Worm (Caenorhabditis elegans): ENCODE measurements around the gene srab-7.

srab-7 gene

ce11 chrV:3138488-3138887 is 16.5 kb downstream of the srab-7 start, which contains the start of the genes irld-3 and F02C9.1:
Gene irld-3 (minus strand): TSS chrV:3138588.
Gene F02C9.1 (plus strand): TSS chrV:3138703.
- TF ChIP-seq nhr-43 (tag; optimal IDR thresholded peaks at IDR 0.05; ENCODE audit: poor library complexity, severe bottlenecking) = no peak
- TF ChIP-seq ceh-82 (tag; optimal IDR thresholded peaks at IDR 0.05) = no peak
- TF ChIP-seq unc-39 (tag; optimal IDR thresholded peaks at IDR 0.05) = no peak
- no peak for TF ChIP-seq ceh-9 (tag; optimal IDR thresholded peaks at IDR 0.05)
- TF ChIP-seq elt-1 (tag; optimal IDR thresholded peaks at IDR 0.05) = no peak
- TF ChIP-seq nhr-11 (tag; optimal IDR thresholded peaks at IDR 0.05) = no peak
- TF ChIP-seq fkh-2 (tag; optimal IDR thresholded peaks at IDR 0.05) = no peak
- TF ChIP-seq fkh-10 (GFP tag; optimal IDR thresholded peaks at IDR 0.05) = no peak
- TF ChIP-seq egl-5 (tag; optimal IDR thresholded peaks at IDR 0.05) = no peak
- TF ChIP-seq nhr-76 (tag; optimal IDR thresholded peaks at IDR 0.05) = no peak
- no peak for TF ChIP-seq pha-4 (tag; optimal IDR thresholded peaks at IDR 0.05)
- TF ChIP-seq nhr-28 (tag; optimal IDR thresholded peaks at IDR 0.05) = no peak
- no peak for TF ChIP-seq R02D3.7 (tag; optimal IDR thresholded peaks at IDR 0.05)
- TF ChIP-seq nhr-77 (tag; optimal IDR thresholded peaks at IDR 0.05) = no peak

DNA sequence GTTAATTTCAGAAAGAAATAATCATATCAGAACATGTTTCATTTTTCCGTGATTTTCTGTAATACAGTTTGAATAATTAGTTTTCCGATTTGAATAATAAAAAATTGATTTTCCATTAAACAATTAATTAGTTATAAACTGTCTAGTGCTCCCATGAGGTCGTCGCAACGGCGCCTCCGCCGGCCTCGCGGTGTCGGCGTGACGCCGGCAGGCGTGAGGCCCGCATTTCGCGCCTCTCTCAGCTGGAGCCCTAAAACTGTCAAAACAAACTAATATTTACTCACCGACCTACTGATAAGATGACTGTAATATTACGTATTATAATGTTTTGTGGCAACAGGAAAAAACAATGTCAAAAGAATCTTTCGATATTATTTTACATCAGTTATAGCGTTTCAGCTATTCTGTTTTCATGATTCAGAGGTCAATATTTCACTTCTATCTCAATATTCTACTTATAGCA is 21.6 kb downstream of the srab-7 start, which contains the start of gene F02C9.2:
F02C9.2 (plus strand) TSS at position 413 of the 463 bp plus-strand sequence.
- TF ChIP-seq ZK546.5 (tag; optimal IDR thresholded peaks at IDR 0.05) = no peak
- TF ChIP-seq ztf-4 (tag; optimal IDR thresholded peaks at IDR 0.05) = no peak
- TF ChIP-seq lin-39 (tag; optimal IDR thresholded peaks at IDR 0.05) = no peak
- no peak for TF ChIP-seq elt-1 (tag; optimal IDR thresholded peaks at IDR 0.05)
- no peak for TF ChIP-seq tbx-2 (tag; optimal IDR thresholded peaks at IDR 0.05)
- TF ChIP-seq jun-1 (tag; optimal IDR thresholded peaks at IDR 0.05) = no peak
- TF ChIP-seq ceh-82 (tag; optimal IDR thresholded peaks at IDR 0.05) = no peak
- no peak for TF ChIP-seq ceh-9 (tag; optimal IDR thresholded peaks at IDR 0.05)
- no peak for TF ChIP-seq ama-1 (optimal IDR thresholded peaks at IDR 0.05)
- TF ChIP-seq snpc-4 (tag; optimal IDR thresholded peaks at IDR 0.05) = no peak
- no peak for TF ChIP-seq R02D3.7 (tag; optimal IDR thresholded peaks at IDR 0.05)
- no peak for TF ChIP-seq pqm-1 (tag; optimal IDR thresholded peaks at IDR 0.05)
- TF ChIP-seq mml-1 (tag; optimal IDR thresholded peaks at IDR 0.05) = no peak
- no peak for TF ChIP-seq ceh-28 (tag; optimal IDR thresholded peaks at IDR 0.05)
- no peak for TF ChIP-seq nhr-12 (tag; optimal IDR thresholded peaks at IDR 0.05)
- TF ChIP-seq nfya-1 (tag; optimal IDR thresholded peaks at IDR 0.05; ENCODE audit: insufficient read depth) = no peak

ce11 chrV:3132116-3132515 is 22.9 kb downstream of the srab-7 start:
- TF ChIP-seq nhr-28 (tag; optimal IDR thresholded peaks at IDR 0.05) (no peak), jun-1 (tag; optimal IDR thresholded peaks at IDR 0.05) (no peak), tbx-2 (tag; optimal IDR thresholded peaks at IDR 0.05) (no peak)

- TF ChIP-seq lin-15B (tag; optimal IDR thresholded peaks at IDR 0.05) (no peak), elt-1 (tag; optimal IDR thresholded peaks at IDR 0.05) (no peak), ceh-28 (tag; optimal IDR thresholded peaks at IDR 0.05) (no peak), nfya-1 (tag; optimal IDR thresholded peaks at IDR 0.05; ENCODE audit: insufficient read depth) (no peak), egl-5 (tag; optimal IDR thresholded peaks at IDR 0.05) (no peak), jun-1 (tag; optimal IDR thresholded peaks at IDR 0.05) (no peak), fos-1 (tag; optimal IDR thresholded peaks at IDR 0.05) (no peak), ceh-16 (tag; optimal IDR thresholded peaks at IDR 0.05) (no peak)
Observed at ce11 chrV:3128803-3129202, 26.2 kb downstream of the srab-7 start, which contains the start of gene tat-6. Gene tat-6 (plus strand): TSS chrV:3129103.

DNA sequence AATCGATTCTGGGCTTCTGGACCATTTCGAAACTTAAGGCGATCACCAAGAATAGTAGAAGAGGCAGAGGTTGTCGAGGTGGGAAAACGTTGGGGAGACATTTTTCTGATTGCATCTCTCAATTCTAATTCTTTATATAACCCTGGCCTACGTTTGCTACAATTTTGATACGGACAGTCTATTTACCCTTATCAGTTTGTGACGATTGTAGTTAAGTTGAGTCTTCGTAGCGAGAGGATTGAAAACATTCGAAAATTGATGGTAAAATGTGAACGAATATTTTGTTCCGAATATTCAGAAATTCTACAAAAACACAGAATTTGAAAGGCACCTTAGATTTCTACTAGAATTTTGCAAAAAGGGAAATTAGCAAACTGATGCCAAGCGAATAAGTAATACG is 27.3 kb downstream of the srab-7 start, which contains the start of gene Y73C8C.10:
Y73C8C.10 (minus strand) TSS at position 101 of the 400 bp plus-strand sequence.
- TF ChIP-seq elt-3 (tag; optimal IDR thresholded peaks at IDR 0.05) (no peak), elt-2 (tag; optimal IDR thresholded peaks at IDR 0.05) (peak; percentile 6)

DNA sequence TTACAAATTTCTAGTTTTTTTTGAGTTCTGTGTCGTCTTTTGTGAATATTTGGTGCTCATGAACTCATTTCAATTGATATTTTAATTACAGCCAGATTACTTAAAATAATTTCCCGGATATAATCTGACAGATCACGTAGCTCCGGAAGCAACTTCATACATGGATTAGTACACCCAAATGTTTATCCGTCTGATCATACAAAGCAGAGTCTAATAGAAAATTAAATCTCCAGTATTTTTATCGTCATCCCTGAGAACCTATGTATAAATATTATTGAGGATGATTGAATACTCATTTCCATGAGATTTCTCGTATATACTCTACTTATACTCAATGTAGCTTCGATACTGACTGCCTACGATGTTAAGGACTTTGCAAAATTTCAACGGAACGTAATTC is 30.1 kb downstream of the srab-7 start, which contains the start of gene Y73C8C.12:
Y73C8C.12 (plus strand) TSS at position 301 of the 400 bp plus-strand sequence.
- TF ChIP-seq nhr-25 (tag; optimal IDR thresholded peaks at IDR 0.05) (no peak), mdl-1 (tag; optimal IDR thresholded peaks at IDR 0.05) (no peak), ceh-16 (tag; optimal IDR thresholded peaks at IDR 0.05) (no peak), ama-1 (optimal IDR thresholded peaks at IDR 0.05) (no peak), jun-1 (tag; optimal IDR thresholded peaks at IDR 0.05) (no peak), nhr-237 (tag; optimal IDR thresholded peaks at IDR 0.05) (no peak), ceh-9 (tag; optimal IDR thresholded peaks at IDR 0.05) (no peak), R02D3.7 (tag; optimal IDR thresholded peaks at IDR 0.05) (no peak), snpc-4 (tag; optimal IDR thresholded peaks at IDR 0.05) (no peak), nhr-77 (tag; optimal IDR thresholded peaks at IDR 0.05) (no peak), fkh-10 (GFP tag; optimal IDR thresholded peaks at IDR 0.05) (no peak), lin-39 (tag; optimal IDR thresholded peaks at IDR 0.05) (no peak), elt-2 (tag; optimal IDR thresholded peaks at IDR 0.05) (no peak), nhr-11 (tag; optimal IDR thresholded peaks at IDR 0.05) (no peak), lsy-12 (tag; optimal IDR thresholded peaks at IDR 0.05) (no peak), nhr-67 (tag; optimal IDR thresholded peaks at IDR 0.05) (no peak), ZK546.5 (tag; optimal IDR thresholded peaks at IDR 0.05) (no peak), nfya-1 (tag; optimal IDR thresholded peaks at IDR 0.05; ENCODE audit: insufficient read depth) (no peak), ztf-4 (tag; optimal IDR thresholded peaks at IDR 0.05) (no peak), egl-27 (tag; optimal IDR thresholded peaks at IDR 0.05) (no peak)
